Worm (Caenorhabditis elegans) whole organism, young adult: ENCODE data around the gene catp-4.

ENCODE experiments used
- D2030.7 ChIP-seq: fragments of 200-800 bp; sonication (Bioruptor generic); IDR thresholded peaks from 2 replicates; pipeline ENCODE4 v1.3.6; 2022; ENCODE audit warnings: missing genetic modification reagents, missing genetic modification characterization, missing compliant biosample characterization
- F23B12.7 ChIP-seq: sonication (generic microtip); optimal IDR thresholded peaks from 2 replicates; lab custom pipeline; 2017; ENCODE audit warnings: missing genetic modification characterization, mild to moderate bottlenecking, missing compliant biosample characterization, antibody characterized with exemption, moderate library complexity; ENCODE audit not compliant: insufficient read depth
- F33H1.4 ChIP-seq: fragments of 200-800 bp; sonication (Bioruptor generic); IDR thresholded peaks from 2 replicates; pipeline ENCODE4 v1.3.6; 2022; ENCODE audit warnings: missing genetic modification reagents, missing genetic modification characterization, missing compliant biosample characterization
- F37B4.10 ChIP-seq: fragments of 200-800 bp; sonication (Bioruptor generic); IDR thresholded peaks from 2 replicates; pipeline ENCODE4 v1.3.6; 2022; ENCODE audit warnings: missing genetic modification characterization, missing compliant biosample characterization
- K11D2.4 ChIP-seq: fragments of 200-800 bp; sonication (Bioruptor generic); IDR thresholded peaks from 2 replicates; pipeline ENCODE4 v1.3.6; 2022; ENCODE audit warnings: missing genetic modification reagents, missing genetic modification characterization, missing compliant biosample characterization
- K12H6.12 ChIP-seq: fragments of 200-800 bp; sonication (Bioruptor generic); optimal IDR thresholded peaks from 2 replicates; lab custom pipeline; 2018; ENCODE audit warnings: mild to moderate bottlenecking, missing genetic modification characterization, missing compliant biosample characterization
- ama-1 ChIP-seq, 3 experiments: fragments of 150-350 bp in 1 of 3; sonication (generic microtip) in 2 of 3; optimal IDR thresholded peaks; 2 replicates each; lab custom pipeline; 2014 to 2018; ENCODE audit warnings: missing biosample characterization in 2 of 3, missing genetic modification characterization in 2 of 3, missing genetic modification reagents in 2 of 3
- bed-1 ChIP-seq: fragments of 200-800 bp; sonication (Bioruptor generic); IDR thresholded peaks from 2 replicates; pipeline ENCODE4 v1.3.6; 2022; ENCODE audit warnings: missing genetic modification reagents, missing genetic modification characterization, missing compliant biosample characterization
- ceh-27 ChIP-seq: fragments of 200-800 bp; sonication (Bioruptor generic); optimal IDR thresholded peaks from 2 replicates; lab custom pipeline; 2018; ENCODE audit warnings: mild to moderate bottlenecking, missing genetic modification characterization, moderate library complexity, missing compliant biosample characterization
- ceh-79 ChIP-seq: sonication (generic microtip); optimal IDR thresholded peaks from 2 replicates; lab custom pipeline; 2017; ENCODE audit warnings: mild to moderate bottlenecking, missing genetic modification characterization, missing compliant biosample characterization
- ceh-91 ChIP-seq: fragments of 200-800 bp; sonication (Bioruptor generic); IDR thresholded peaks from 2 replicates; pipeline ENCODE4 v1.3.6; 2022; ENCODE audit warnings: missing genetic modification reagents, missing genetic modification characterization, missing compliant biosample characterization
- dox-1 ChIP-seq: fragments of 200-800 bp; sonication (Bioruptor generic); IDR thresholded peaks from 2 replicates; pipeline ENCODE4 v1.3.6; 2022; ENCODE audit warnings: missing genetic modification reagents, missing genetic modification characterization, missing compliant biosample characterization
- dpff-1 ChIP-seq: sonication (generic microtip); optimal IDR thresholded peaks from 2 replicates; lab custom pipeline; 2017; ENCODE audit warnings: mild to moderate bottlenecking, missing genetic modification characterization, missing compliant biosample characterization
- dpl-1 ChIP-seq: fragments of 150-350 bp; optimal IDR thresholded peaks from 2 replicates; lab custom pipeline; 2014; ENCODE audit warnings: missing biosample characterization, missing genetic modification reagents, missing genetic modification characterization
- egrh-3 ChIP-seq: fragments of 200-800 bp; sonication (Bioruptor generic); IDR thresholded peaks from 2 replicates; pipeline ENCODE4 v1.3.6; 2022; ENCODE audit warnings: missing genetic modification reagents, missing genetic modification characterization, missing compliant biosample characterization
- gei-17 ChIP-seq: fragments of 200-800 bp; sonication (Bioruptor generic); optimal IDR thresholded peaks from 2 replicates; lab custom pipeline; 2018; ENCODE audit warnings: mild to moderate bottlenecking, missing genetic modification characterization, missing compliant biosample characterization
- hmg-1.2 ChIP-seq: fragments of 200-800 bp; sonication (Bioruptor generic); IDR thresholded peaks from 2 replicates; pipeline ENCODE4 v1.3.6; 2022; ENCODE audit warnings: missing genetic modification reagents, missing genetic modification characterization, missing compliant biosample characterization
- lag-1 ChIP-seq: fragments of 200-800 bp; sonication (Bioruptor generic); IDR thresholded peaks from 2 replicates; pipeline ENCODE4 v1.3.6; 2022; ENCODE audit warnings: missing genetic modification reagents, missing genetic modification characterization, missing compliant biosample characterization
- lin-26 ChIP-seq: fragments of 200-800 bp; sonication (Bioruptor generic); IDR thresholded peaks from 2 replicates; pipeline ENCODE4 v1.3.6; 2022; ENCODE audit warnings: missing genetic modification reagents, missing genetic modification characterization, missing compliant biosample characterization
- lsl-1 ChIP-seq: fragments of 200-800 bp; sonication (Bioruptor generic); optimal IDR thresholded peaks from 2 replicates; lab custom pipeline; 2018; ENCODE audit warnings: mild to moderate bottlenecking, missing genetic modification characterization, moderate library complexity, missing compliant biosample characterization
- madf-6 ChIP-seq: fragments of 200-800 bp; sonication (Bioruptor generic); IDR thresholded peaks from 2 replicates; pipeline ENCODE4 v1.3.6; 2022; ENCODE audit warnings: missing genetic modification reagents, missing genetic modification characterization, missing compliant biosample characterization
- madf-8 ChIP-seq: fragments of 200-800 bp; sonication (Bioruptor generic); conservative IDR thresholded peaks from 2 replicates; pipeline ENCODE4 v1.3.6; 2022; ENCODE audit warnings: missing genetic modification reagents, missing genetic modification characterization, missing compliant biosample characterization
- mcd-1 ChIP-seq: fragments of 200-800 bp; sonication (Bioruptor generic); IDR thresholded peaks from 2 replicates; pipeline ENCODE4 v1.3.6; 2022; ENCODE audit warnings: missing genetic modification reagents, missing genetic modification characterization, missing compliant biosample characterization
- nfya-2 ChIP-seq: fragments of 200-800 bp; sonication (Bioruptor generic); IDR thresholded peaks from 2 replicates; pipeline ENCODE4 v1.3.6; 2022; ENCODE audit warnings: missing genetic modification reagents, missing genetic modification characterization, missing compliant biosample characterization
- repo-1 ChIP-seq: sonication (generic microtip); optimal IDR thresholded peaks from 2 replicates; lab custom pipeline; 2017; ENCODE audit warnings: mild to moderate bottlenecking, missing genetic modification characterization, missing compliant biosample characterization
- xnd-1 ChIP-seq: sonication (generic microtip); optimal IDR thresholded peaks from 2 replicates; lab custom pipeline; 2016; ENCODE audit warnings: missing genotype, missing genetic modification reagents, missing genetic modification characterization, missing compliant biosample characterization
- zfh-2 ChIP-seq: fragments of 200-800 bp; sonication (Bioruptor generic); conservative IDR thresholded peaks from 2 replicates; pipeline ENCODE4 v1.3.6; 2022; ENCODE audit warnings: missing genetic modification reagents, missing genetic modification characterization, missing compliant biosample characterization
- zim-3 ChIP-seq: sonication (generic microtip); optimal IDR thresholded peaks from 2 replicates; lab custom pipeline; 2017; ENCODE audit warnings: mild to moderate bottlenecking, missing genetic modification characterization, moderate library complexity, missing compliant biosample characterization
- ztf-22 ChIP-seq: fragments of 200-800 bp; sonication (Bioruptor generic); optimal IDR thresholded peaks from 2 replicates; lab custom pipeline; 2018; ENCODE audit warnings: mild to moderate bottlenecking, missing genetic modification characterization, moderate library complexity, missing compliant biosample characterization
- ztf-28 ChIP-seq: fragments of 200-800 bp; sonication (Bioruptor generic); IDR thresholded peaks from 2 replicates; pipeline ENCODE4 v1.3.6; 2022; ENCODE audit warnings: missing genetic modification reagents, missing genetic modification characterization, missing compliant biosample characterization

The catp-4 gene

DNA sequence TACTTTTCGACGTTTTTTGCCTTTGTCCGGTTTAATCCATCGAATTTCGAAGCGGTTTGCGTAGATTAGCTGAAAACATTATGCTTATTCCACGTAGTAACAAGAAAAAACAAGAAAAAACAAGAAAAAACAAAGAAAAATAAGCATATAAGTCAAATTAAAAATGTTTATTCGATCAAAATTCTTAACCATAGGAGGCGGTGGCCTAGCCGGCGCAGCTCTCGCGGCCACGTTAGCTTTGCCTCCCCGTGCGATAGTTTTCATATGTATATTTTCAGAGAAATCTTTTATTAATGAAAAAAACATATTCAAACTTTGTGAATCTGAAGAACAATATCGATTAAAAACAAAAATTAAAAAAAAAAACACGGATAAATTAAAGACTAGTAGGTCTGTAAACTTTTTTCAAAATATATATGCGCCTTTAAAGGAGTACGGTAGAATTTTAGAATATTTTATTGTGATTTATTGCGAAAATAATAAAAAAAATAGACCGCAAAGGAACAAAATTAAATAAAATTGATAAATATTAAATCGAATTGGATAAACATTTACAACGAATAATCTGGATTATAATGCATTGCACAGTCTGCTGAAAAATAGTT, 29.5 kb upstream of the catp-4 start:
- TF ChIP-seq madf-8 (GFP tag; lab: Robert Waterston, UW) (peak; percentile 80), D2030.7 (peak; percentile 43; the same call in 1 of the 2 replicates), hmg-1.2 (GFP tag; lab: Robert Waterston, UW) (peak; percentile 97), F33H1.4 (GFP tag; lab: Robert Waterston, UW) (peak; percentile 38; the same call in 1 of the 2 replicates), xnd-1 (tag; lab: Kevin White, UChicago) (peak; percentile 79), ceh-91 (GFP tag; lab: Robert Waterston, UW) (peak; percentile 40; the same call in 1 of the 2 replicates), egrh-3 (GFP tag; lab: Robert Waterston, UW) (peak; percentile 53; the same call in 1 of the 2 replicates), madf-6 (GFP tag; lab: Robert Waterston, UW) (peak; percentile 70), lsl-1 (peak; percentile 78), dox-1 (GFP tag; lab: Robert Waterston, UW) (peak; percentile 70), mcd-1 (GFP tag; lab: Robert Waterston, UW) (0 out of 2 replicates have a peak, but pooled peaks have one; percentile 35), ztf-28 (0 out of 2 replicates have a peak, but pooled peaks have one; percentile 36)
- TF ChIP-seq, all 124 proteins: peak for 12; not testable (repeated sequence) for 112

- TF ChIP-seq repo-1 (tag; lab: Kevin White, UChicago) (no peak), ztf-22 (GFP tag; lab: Kevin White, UChicago) (no peak), hmg-1.2 (GFP tag; lab: Robert Waterston, UW) (peak; percentile 55)
- TF ChIP-seq, all 124 proteins: peak for 1
Observed at ce11 chrII:14567811-14568210, 25.6 kb upstream of the catp-4 start.

DNA sequence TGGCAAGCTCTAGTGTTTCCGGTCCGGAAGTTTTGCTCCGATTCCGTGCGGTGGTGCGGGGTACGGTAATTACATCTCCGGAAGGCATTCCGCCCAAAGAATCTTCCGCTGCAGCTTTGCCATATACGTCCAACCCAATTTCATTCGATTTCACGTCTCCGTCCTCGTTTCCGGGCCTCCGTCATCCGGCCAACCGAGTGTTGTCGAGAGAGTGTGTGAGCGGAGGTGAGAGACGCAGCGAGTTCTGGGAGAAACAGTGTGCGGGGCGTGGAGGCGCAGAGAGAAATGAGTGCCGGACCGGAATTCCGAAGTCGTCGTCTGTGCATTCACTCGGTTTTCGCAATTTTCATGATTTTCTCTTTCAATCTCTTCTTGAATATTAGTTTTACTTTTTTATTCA, 24.1 kb upstream of the catp-4 start:
- peak; percentile 1 for TF ChIP-seq K12H6.12
- peak; percentile 58 for TF ChIP-seq egrh-3 (GFP tag; lab: Robert Waterston, UW)
- no peak for TF ChIP-seq ceh-27 (GFP tag; lab: Kevin White, UChicago)
- no peak for TF ChIP-seq ama-1 (optimal IDR thresholded peaks at IDR 0.05; lab: Kevin White, UChicago)
- TF ChIP-seq ama-1 (GFP tag; optimal IDR thresholded peaks at IDR 0.05; lab: Kevin White, UChicago) = no peak
- no peak for TF ChIP-seq F37B4.10 (GFP tag; lab: Robert Waterston, UW)
- TF ChIP-seq lag-1 (GFP tag; lab: Robert Waterston, UW) = no peak
- TF ChIP-seq zfh-2 (GFP tag; lab: Robert Waterston, UW) = peak; percentile 91
- peak; percentile 98 for TF ChIP-seq hmg-1.2 (GFP tag; lab: Robert Waterston, UW)
- TF ChIP-seq, all 124 proteins: peak for 4

- TF ChIP-seq gei-17 (GFP tag; lab: Kevin White, UChicago) (no peak), F23B12.7 (tag; lab: Kevin White, UChicago) (no peak), ceh-79 (tag; lab: Kevin White, UChicago) (no peak), K11D2.4 (GFP tag; lab: Robert Waterston, UW) (no peak), ceh-91 (GFP tag; lab: Robert Waterston, UW) (no peak), dpl-1 (no peak), bed-1 (no peak), dpff-1 (tag; lab: Kevin White, UChicago) (no peak), lin-26 (GFP tag; lab: Robert Waterston, UW) (no peak), lsl-1 (no peak), zim-3 (tag; lab: Kevin White, UChicago) (no peak), nfya-2 (GFP tag; lab: Robert Waterston, UW) (no peak)
Observed at ce11 chrII:14570541-14571160, 22.7 kb upstream of the catp-4 start.
